Worm (Caenorhabditis elegans) whole organism, young adult: ENCODE results near the gene F10G7.5.

Experiments
- B0019.2 ChIP-seq: fragments of 200-800 bp; sonication (Bioruptor generic); conservative IDR thresholded peaks from 2 replicates; pipeline ENCODE4 v1.3.6; 2022; ENCODE audit warnings: missing genetic modification reagents, missing genetic modification characterization, missing compliant biosample characterization
- B0035.1 ChIP-seq: sonication (generic microtip); optimal IDR thresholded peaks from 2 replicates; lab custom pipeline; 2016; ENCODE audit warnings: missing genetic modification characterization, mild to moderate bottlenecking, missing compliant biosample characterization, missing genotype, missing genetic modification reagents
- B0261.1 ChIP-seq: sonication (generic microtip); optimal IDR thresholded peaks from 2 replicates; lab custom pipeline; 2016; ENCODE audit warnings: mild to moderate bottlenecking, missing genetic modification characterization, moderate library complexity, missing compliant biosample characterization
- C06A6.2 ChIP-seq: fragments of 200-800 bp; sonication (Bioruptor generic); conservative IDR thresholded peaks from 2 replicates; pipeline ENCODE4 v1.3.6; 2022; ENCODE audit warnings: missing genetic modification characterization, missing compliant biosample characterization
- F33H1.4 ChIP-seq: fragments of 200-800 bp; sonication (Bioruptor generic); IDR thresholded peaks from 2 replicates; pipeline ENCODE4 v1.3.6; 2022; ENCODE audit warnings: missing genetic modification reagents, missing genetic modification characterization, missing compliant biosample characterization
- F49E8.2 ChIP-seq: sonication (generic microtip); optimal IDR thresholded peaks from 3 replicates; lab custom pipeline; 2017; ENCODE audit warnings: missing genetic modification characterization, mild to moderate bottlenecking, missing compliant biosample characterization, antibody characterized with exemption, moderate library complexity; ENCODE audit not compliant: insufficient read depth
- Y53F4B.3 ChIP-seq: fragments of 200-800 bp; sonication (Bioruptor generic); IDR thresholded peaks from 2 replicates; pipeline ENCODE4 v1.3.6; 2022; ENCODE audit warnings: missing genetic modification reagents, missing genetic modification characterization, missing compliant biosample characterization
- Y53G8AR.9 ChIP-seq: fragments of 200-800 bp; sonication (Bioruptor generic); conservative IDR thresholded peaks from 2 replicates; pipeline ENCODE4 v1.3.6; 2022; ENCODE audit warnings: missing genetic modification reagents, missing genetic modification characterization, missing compliant biosample characterization
- atf-7 ChIP-seq: sonication (generic microtip); optimal IDR thresholded peaks from 2 replicates; lab custom pipeline; 2017; ENCODE audit warnings: mild to moderate bottlenecking, missing genetic modification characterization, missing compliant biosample characterization
- attf-5 ChIP-seq: fragments of 200-800 bp; sonication (Bioruptor generic); optimal IDR thresholded peaks from 2 replicates; lab custom pipeline; 2018; ENCODE audit warnings: mild to moderate bottlenecking, missing genetic modification characterization, missing compliant biosample characterization
- bed-2 ChIP-seq: fragments of 200-800 bp; sonication (Bioruptor generic); IDR thresholded peaks from 2 replicates; pipeline ENCODE4 v1.3.6; 2022; ENCODE audit warnings: missing genetic modification reagents, missing genetic modification characterization, missing compliant biosample characterization
- ccch-3 ChIP-seq: fragments of 200-800 bp; sonication (Bioruptor generic); optimal IDR thresholded peaks from 2 replicates; lab custom pipeline; 2018; ENCODE audit warnings: mild to moderate bottlenecking, missing genetic modification characterization, missing compliant biosample characterization
- cebp-2 ChIP-seq: fragments of 200-800 bp; sonication (Bioruptor generic); IDR thresholded peaks from 2 replicates; pipeline ENCODE4 v1.3.6; 2022; ENCODE audit warnings: missing genetic modification characterization, missing compliant biosample characterization
- dox-1 ChIP-seq: fragments of 200-800 bp; sonication (Bioruptor generic); IDR thresholded peaks from 2 replicates; pipeline ENCODE4 v1.3.6; 2022; ENCODE audit warnings: missing genetic modification reagents, missing genetic modification characterization, missing compliant biosample characterization
- dpff-1 ChIP-seq: sonication (generic microtip); optimal IDR thresholded peaks from 2 replicates; lab custom pipeline; 2017; ENCODE audit warnings: mild to moderate bottlenecking, missing genetic modification characterization, missing compliant biosample characterization
- efl-1 ChIP-seq: fragments of 150-350 bp; optimal IDR thresholded peaks from 2 replicates; lab custom pipeline; 2014; ENCODE audit warnings: missing biosample characterization, missing genetic modification reagents, missing genetic modification characterization
- ets-4 ChIP-seq: fragments of 200-800 bp; sonication (Bioruptor generic); optimal IDR thresholded peaks from 2 replicates; lab custom pipeline; 2018; ENCODE audit warnings: mild to moderate bottlenecking, missing genetic modification characterization, missing compliant biosample characterization
- gei-17 ChIP-seq: fragments of 200-800 bp; sonication (Bioruptor generic); optimal IDR thresholded peaks from 2 replicates; lab custom pipeline; 2018; ENCODE audit warnings: mild to moderate bottlenecking, missing genetic modification characterization, missing compliant biosample characterization
- him-1 ChIP-seq: sonication (generic microtip); optimal IDR thresholded peaks from 2 replicates; lab custom pipeline; 2016; ENCODE audit warnings: missing genotype, missing genetic modification reagents, missing genetic modification characterization, missing compliant biosample characterization
- hmg-1.2 ChIP-seq: fragments of 200-800 bp; sonication (Bioruptor generic); IDR thresholded peaks from 2 replicates; pipeline ENCODE4 v1.3.6; 2022; ENCODE audit warnings: missing genetic modification reagents, missing genetic modification characterization, missing compliant biosample characterization
- let-607 ChIP-seq, 2 experiments: fragments of 200-800 bp in 1 of 2; sonication (Bioruptor generic) in 1 of 2; sonication (generic microtip) in 1 of 2; optimal IDR thresholded peaks; 2 replicates each; lab custom pipeline; 2016 to 2018; ENCODE audit warnings: mild to moderate bottlenecking in 2 of 2, missing compliant biosample characterization in 2 of 2, missing genetic modification characterization in 2 of 2, moderate library complexity in 2 of 2, missing genotype in 1 of 2
- lin-40 ChIP-seq: sonication (generic microtip); optimal IDR thresholded peaks from 2 replicates; lab custom pipeline; 2016; ENCODE audit warnings: missing genetic modification characterization, mild to moderate bottlenecking, missing compliant biosample characterization, missing genotype, missing genetic modification reagents
- lir-1 ChIP-seq: fragments of 200-800 bp; sonication (Bioruptor generic); conservative IDR thresholded peaks from 2 replicates; pipeline ENCODE4 v1.3.6; 2022; ENCODE audit warnings: missing genetic modification reagents, missing genetic modification characterization, missing compliant biosample characterization
- madf-10 ChIP-seq: sonication (generic microtip); optimal IDR thresholded peaks from 2 replicates; lab custom pipeline; 2016; ENCODE audit warnings: mild to moderate bottlenecking, missing genetic modification characterization, missing compliant biosample characterization
- madf-6 ChIP-seq: fragments of 200-800 bp; sonication (Bioruptor generic); IDR thresholded peaks from 2 replicates; pipeline ENCODE4 v1.3.6; 2022; ENCODE audit warnings: missing genetic modification reagents, missing genetic modification characterization, missing compliant biosample characterization
- mcd-1 ChIP-seq: fragments of 200-800 bp; sonication (Bioruptor generic); IDR thresholded peaks from 2 replicates; pipeline ENCODE4 v1.3.6; 2022; ENCODE audit warnings: missing genetic modification reagents, missing genetic modification characterization, missing compliant biosample characterization
- nfya-1 ChIP-seq: sonication (generic microtip); optimal IDR thresholded peaks from 2 replicates; lab custom pipeline; 2017; ENCODE audit warnings: antibody characterized with exemption, missing compliant biosample characterization, missing genetic modification characterization, borderline replicate concordance; ENCODE audit not compliant: insufficient read depth
- nfyb-1 ChIP-seq: fragments of 200-800 bp; sonication (Bioruptor generic); IDR thresholded peaks from 2 replicates; pipeline ENCODE4 v1.3.6; 2022; ENCODE audit warnings: missing genetic modification reagents, missing genetic modification characterization, missing compliant biosample characterization
- nhr-27 ChIP-seq: fragments of 200-800 bp; sonication (Bioruptor generic); optimal IDR thresholded peaks from 2 replicates; lab custom pipeline; 2018; ENCODE audit warnings: mild to moderate bottlenecking, missing genetic modification characterization, moderate library complexity, missing compliant biosample characterization
- nhr-80 ChIP-seq: sonication (generic microtip); optimal IDR thresholded peaks from 2 replicates; lab custom pipeline; 2016; ENCODE audit warnings: missing genetic modification characterization, missing compliant biosample characterization
- rcor-1 ChIP-seq: fragments of 200-800 bp; sonication (Bioruptor generic); IDR thresholded peaks from 2 replicates; pipeline ENCODE4 v1.3.6; 2022; ENCODE audit warnings: missing genetic modification reagents, missing genetic modification characterization, missing compliant biosample characterization
- sdz-38 ChIP-seq: sonication (generic microtip); optimal IDR thresholded peaks from 2 replicates; lab custom pipeline; 2016; ENCODE audit warnings: missing genotype, missing genetic modification characterization, missing compliant biosample characterization
- snpc-3.4 ChIP-seq: sonication (generic microtip); optimal IDR thresholded peaks from 2 replicates; lab custom pipeline; 2017; ENCODE audit warnings: missing genetic modification characterization, mild to moderate bottlenecking, missing compliant biosample characterization, antibody characterized with exemption, moderate library complexity, missing genotype, missing genetic modification reagents
- somi-1 ChIP-seq: fragments of 200-800 bp; sonication (Bioruptor generic); optimal IDR thresholded peaks from 2 replicates; lab custom pipeline; 2018; ENCODE audit warnings: mild to moderate bottlenecking, missing genetic modification characterization, missing compliant biosample characterization
- tbp1 ChIP-seq: fragments of 200-800 bp; sonication (Bioruptor generic); optimal IDR thresholded peaks from 2 replicates; lab custom pipeline; 2018; ENCODE audit warnings: mild to moderate bottlenecking, missing genetic modification characterization, missing compliant biosample characterization
- tlf-1 ChIP-seq: fragments of 200-800 bp; sonication (Bioruptor generic); optimal IDR thresholded peaks from 2 replicates; lab custom pipeline; 2018; ENCODE audit warnings: mild to moderate bottlenecking, missing genetic modification characterization, missing compliant biosample characterization
- xnd-1 ChIP-seq: sonication (generic microtip); optimal IDR thresholded peaks from 2 replicates; lab custom pipeline; 2016; ENCODE audit warnings: missing genotype, missing genetic modification reagents, missing genetic modification characterization, missing compliant biosample characterization

Gene F10G7.5

DNA sequence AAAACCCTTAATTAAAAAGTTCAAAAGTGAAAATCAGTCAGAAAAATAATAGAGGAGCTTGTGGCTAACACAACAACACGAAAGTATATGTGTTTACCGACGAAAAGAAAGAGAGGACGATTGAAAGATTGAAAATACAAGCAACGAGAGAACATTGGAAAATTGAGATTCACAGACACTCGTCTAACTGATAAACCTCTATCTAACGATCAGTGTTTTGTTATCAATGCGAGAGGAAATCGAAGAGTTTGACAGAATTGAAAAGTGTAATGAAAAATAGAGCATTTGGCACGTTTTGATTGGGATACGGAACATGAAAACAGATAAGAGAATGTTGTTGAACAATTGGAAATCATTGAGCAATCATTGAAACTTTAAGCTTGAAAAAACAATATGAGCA is 35.5 kb downstream of the F10G7.5 start (continued):
- TF ChIP-seq lin-40 (tag; lab: Kevin White, UChicago), result peak; percentile 27
- TF ChIP-seq F33H1.4 (GFP tag; lab: Robert Waterston, UW), result no peak
- TF ChIP-seq F49E8.2, result no peak
- TF ChIP-seq rcor-1 (GFP tag; lab: Robert Waterston, UW), result no peak
- peak; percentile 53; the same call in 1 of the 2 replicates for TF ChIP-seq hmg-1.2 (GFP tag; lab: Robert Waterston, UW)
- no peak for TF ChIP-seq efl-1
- TF ChIP-seq nfya-1 (tag; lab: Kevin White, UChicago), result no peak
- peak; percentile 17 for TF ChIP-seq attf-5 (GFP tag; lab: Kevin White, UChicago)
- TF ChIP-seq tlf-1 (GFP tag; lab: Kevin White, UChicago), result peak; percentile 8
- no peak for TF ChIP-seq snpc-3.4 (tag; lab: Kevin White, UChicago)

ce11 chrII:4729733-4730132 is 36.5 kb downstream of the F10G7.5 start, which contains the start of gene F41C3.7:
F41C3.7 (plus strand) TSS chrII:4730033.
- no peak for TF ChIP-seq xnd-1 (tag; lab: Kevin White, UChicago)
- no peak for TF ChIP-seq cebp-2 (GFP tag; lab: Robert Waterston, UW)
- TF ChIP-seq tlf-1 (GFP tag; lab: Kevin White, UChicago), result no peak
- no peak for TF ChIP-seq mcd-1 (GFP tag; lab: Robert Waterston, UW)
- TF ChIP-seq let-607 (tag; optimal IDR thresholded peaks at IDR 0.05; lab: Kevin White, UChicago), result no peak
- TF ChIP-seq dox-1 (GFP tag; lab: Robert Waterston, UW), result no peak
- no peak for TF ChIP-seq efl-1
- TF ChIP-seq Y53G8AR.9 (GFP tag; lab: Robert Waterston, UW), result no peak
- no peak for TF ChIP-seq nhr-27 (tag; lab: Kevin White, UChicago)
- no peak for TF ChIP-seq nhr-80 (tag; lab: Kevin White, UChicago)

DNA sequence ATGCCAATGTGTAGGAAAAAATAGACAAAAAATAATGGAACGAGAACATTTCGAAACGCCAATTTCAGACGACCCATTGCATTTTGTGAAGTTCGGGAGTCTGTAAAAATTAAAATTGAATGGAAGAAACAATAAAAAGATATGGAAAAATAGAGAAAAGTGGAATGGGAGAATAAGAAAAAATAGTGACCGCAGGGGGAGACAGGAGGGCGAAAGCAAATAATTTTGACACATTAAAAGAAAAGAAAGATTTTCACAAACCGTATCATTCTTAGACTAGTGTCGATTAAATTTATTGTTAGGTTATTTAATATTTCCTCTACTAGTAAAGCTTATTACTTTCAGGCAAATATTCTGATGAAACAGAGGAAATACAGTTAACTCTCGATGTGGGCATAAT is 40.6 kb downstream of the F10G7.5 start, which contains the start of gene F41C3.11:
Gene F41C3.11 (minus strand): TSS at position 101 of the 400 bp plus-strand sequence.
- no peak for TF ChIP-seq sdz-38 (tag; lab: Kevin White, UChicago)
- no peak for TF ChIP-seq Y53F4B.3 (GFP tag; lab: Robert Waterston, UW)
- TF ChIP-seq B0019.2, result no peak
- no peak for TF ChIP-seq tlf-1 (GFP tag; lab: Kevin White, UChicago)
- no peak for TF ChIP-seq atf-7 (tag; lab: Kevin White, UChicago)

ce11 chrII:4734477-4734876 is 41.3 kb downstream of the F10G7.5 start:
- TF ChIP-seq lir-1 (GFP tag; lab: Robert Waterston, UW) (no peak), bed-2 (no peak), him-1 (tag; lab: Kevin White, UChicago) (no peak), somi-1 (GFP tag; lab: Kevin White, UChicago) (no peak), nfya-1 (tag; lab: Kevin White, UChicago) (no peak), ets-4 (no peak), C06A6.2 (GFP tag; lab: Robert Waterston, UW) (no peak), sdz-38 (tag; lab: Kevin White, UChicago) (no peak)

DNA sequence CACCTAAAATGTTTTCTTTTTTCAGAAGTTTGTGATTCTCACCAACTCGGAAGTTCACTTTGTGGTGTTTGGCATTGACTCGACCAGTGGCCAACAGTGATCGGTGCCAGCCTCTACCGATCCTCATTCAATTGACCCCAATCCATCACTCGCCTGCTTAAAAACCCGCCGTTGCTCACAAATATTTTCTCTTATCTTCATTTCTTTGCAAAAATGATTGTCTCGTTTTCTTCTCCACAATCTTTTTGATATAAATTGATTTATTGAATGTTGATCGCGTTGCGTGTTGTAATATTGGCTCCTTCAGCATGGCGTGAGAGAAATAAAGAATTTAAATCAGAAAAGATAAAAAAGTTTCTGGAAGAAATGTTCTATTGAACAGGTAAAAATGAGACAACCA is 43.4 kb downstream of the F10G7.5 start:
- no peak for TF ChIP-seq nfyb-1 (GFP tag; lab: Robert Waterston, UW)
- TF ChIP-seq madf-10 (tag; lab: Kevin White, UChicago), result no peak
- no peak for TF ChIP-seq dpff-1 (tag; lab: Kevin White, UChicago)
- TF ChIP-seq nhr-80 (tag; lab: Kevin White, UChicago), result no peak
- no peak for TF ChIP-seq madf-6
- TF ChIP-seq tbp1 (GFP tag; lab: Kevin White, UChicago), result no peak
- no peak for TF ChIP-seq B0035.1 (tag; lab: Kevin White, UChicago)
- no peak for TF ChIP-seq gei-17 (GFP tag; lab: Kevin White, UChicago)
- TF ChIP-seq ccch-3 (GFP tag; lab: Kevin White, UChicago), result no peak
- TF ChIP-seq B0261.1 (tag; lab: Kevin White, UChicago), result no peak
